Fruit fly (Drosophila melanogaster): ENCODE data around the gene Vha16-3.

The Vha16-3 gene

dm6 chr3L:11485956-11486609 is 13.0 kb downstream of the Vha16-3 start:
- TF ChIP-seq Hr78 (GFP tag; optimal IDR thresholded peaks at IDR 0.05) (no peak), sv (GFP tag; optimal IDR thresholded peaks at IDR 0.05) (no peak), fru (GFP tag; optimal IDR thresholded peaks at IDR 0.05) (peak; percentile 18), CG32264 (GFP tag; optimal IDR thresholded peaks at IDR 0.05) (no peak), Vsx2 (GFP tag; optimal IDR thresholded peaks at IDR 0.05; ENCODE audit: partially characterized antibody) (no peak), h (GFP tag; optimal IDR thresholded peaks at IDR 0.05) (peak; percentile 30), psq (GFP tag; optimal IDR thresholded peaks at IDR 0.05) (no peak), Jra (GFP tag; optimal IDR thresholded peaks at IDR 0.05) (no peak), jim (GFP tag; optimal IDR thresholded peaks at IDR 0.05) (no peak), pan (optimal IDR thresholded peaks at IDR 0.05) (no peak), lola (GFP tag; optimal IDR thresholded peaks at IDR 0.05) (no peak), foxo (GFP tag; optimal IDR thresholded peaks at IDR 0.05) (peak in 1 of 2 experiments; percentile 20), usp (GFP tag; optimal IDR thresholded peaks at IDR 0.05) (no peak), CrebA (GFP tag; optimal IDR thresholded peaks at IDR 0.05; ENCODE audit: borderline replicate concordance) (no peak), ey (GFP tag; optimal IDR thresholded peaks at IDR 0.05) (peak; percentile 13), CG9705 (GFP tag; optimal IDR thresholded peaks at IDR 0.05) (no peak), OdsH (GFP tag; optimal IDR thresholded peaks at IDR 0.05) (peak; percentile 17), sage (GFP tag; optimal IDR thresholded peaks at IDR 0.05) (no peak)

dm6 chr3L:11487327-11487973 is 14.4 kb downstream of the Vha16-3 start, which contains the start of gene chrb:
TSS of gene chrb (plus strand) at chr3L:11487550.
- TF ChIP-seq Hr83 (GFP tag; optimal IDR thresholded peaks at IDR 0.05; ENCODE audit: poor library complexity, severe bottlenecking) (no peak), Abd-B (GFP tag; optimal IDR thresholded peaks at IDR 0.05) (no peak), Vsx2 (GFP tag; optimal IDR thresholded peaks at IDR 0.05; ENCODE audit: partially characterized antibody) (peak; percentile 19), CrebA (GFP tag; optimal IDR thresholded peaks at IDR 0.05; ENCODE audit: borderline replicate concordance) (no peak), dsf (GFP tag; optimal IDR thresholded peaks at IDR 0.05; ENCODE audit: borderline replicate concordance) (no peak), Hr78 (GFP tag; optimal IDR thresholded peaks at IDR 0.05) (no peak), Mio (GFP tag; optimal IDR thresholded peaks at IDR 0.05) (no peak), CG32264 (GFP tag; optimal IDR thresholded peaks at IDR 0.05) (no peak), Dif (GFP tag; optimal IDR thresholded peaks at IDR 0.05; ENCODE audit: partially characterized antibody) (peak; percentile 77), usp (GFP tag; optimal IDR thresholded peaks at IDR 0.05) (no peak), brk (GFP tag; optimal IDR thresholded peaks at IDR 0.05) (no peak), ey (GFP tag; optimal IDR thresholded peaks at IDR 0.05) (no peak), Jra (GFP tag; optimal IDR thresholded peaks at IDR 0.05) (peak; percentile 41), Dfd (GFP tag; optimal IDR thresholded peaks at IDR 0.05) (no peak), br (GFP tag; optimal IDR thresholded peaks at IDR 0.05) (no peak), rgr (GFP tag; optimal IDR thresholded peaks at IDR 0.05) (peak; percentile 66), OdsH (GFP tag; optimal IDR thresholded peaks at IDR 0.05) (peak; percentile 37), sage (GFP tag; optimal IDR thresholded peaks at IDR 0.05) (no peak), h (GFP tag; optimal IDR thresholded peaks at IDR 0.05) (peak; percentile 38), GATAd (GFP tag; optimal IDR thresholded peaks at IDR 0.05) (no peak), Hnf4 (GFP tag; optimal IDR thresholded peaks at IDR 0.05) (peak; percentile 32), HLH106 (tag; optimal IDR thresholded peaks at IDR 0.05) (peak; percentile 16), fru (GFP tag; optimal IDR thresholded peaks at IDR 0.05) (peak; percentile 48), sv (GFP tag; optimal IDR thresholded peaks at IDR 0.05) (no peak), CG9705 (GFP tag; optimal IDR thresholded peaks at IDR 0.05) (no peak), foxo (GFP tag; optimal IDR thresholded peaks at IDR 0.05) (peak in 1 of 2 experiments; percentile 25), dl (GFP tag; optimal IDR thresholded peaks at IDR 0.05; ENCODE audit: insufficient read depth in 1 of 2, partially characterized antibody in 2 of 2) (peak in 1 of 2 experiments; percentile 64), N (GFP tag; optimal IDR thresholded peaks at IDR 0.05) (no peak), dmrt93B (GFP tag; optimal IDR thresholded peaks at IDR 0.05) (no peak), tai (GFP tag; optimal IDR thresholded peaks at IDR 0.05) (no peak), lola (GFP tag; optimal IDR thresholded peaks at IDR 0.05) (no peak), Myc (optimal IDR thresholded peaks at IDR 0.05) (no peak), Rel (GFP tag; optimal IDR thresholded peaks at IDR 0.05) (no peak), Rel (tag; optimal IDR thresholded peaks at IDR 0.05) (peak; percentile 31), pan (optimal IDR thresholded peaks at IDR 0.05) (no peak), Sp1 (GFP tag; optimal IDR thresholded peaks at IDR 0.05) (peak; percentile 63), jim (GFP tag; optimal IDR thresholded peaks at IDR 0.05) (no peak), woc (GFP tag; optimal IDR thresholded peaks at IDR 0.05) (no peak), psq (GFP tag; optimal IDR thresholded peaks at IDR 0.05) (peak; percentile 71)
